Worm (Caenorhabditis elegans) whole organism, L1 larva: ENCODE measurements around the gene zchc-1A.
A peak's percentile ranks its signal among the peaks of the same experiment; 100 is the strongest.

Experiments
- C04F5.9 ChIP-seq: sonication (generic microtip); optimal IDR thresholded peaks from 2 replicates; lab custom pipeline; 2016; ENCODE audit warnings: missing genetic modification characterization, missing compliant biosample characterization
- C34B4.2 ChIP-seq: sonication (generic microtip); optimal IDR thresholded peaks from 2 replicates; lab custom pipeline; 2017; ENCODE audit warnings: mild to moderate bottlenecking, missing genetic modification characterization, missing compliant biosample characterization
- aha-1 ChIP-seq: fragments of 150-350 bp; optimal IDR thresholded peaks from 2 replicates; lab custom pipeline; 2014; ENCODE audit warnings: missing biosample characterization, missing genetic modification characterization
- blmp-1 ChIP-seq: fragments of 150-350 bp; optimal IDR thresholded peaks from 2 replicates; lab custom pipeline; 2014; ENCODE audit warnings: missing biosample characterization, missing genetic modification characterization
- ceh-63 ChIP-seq: fragments of 200-800 bp; sonication (Bioruptor generic); optimal IDR thresholded peaks from 2 replicates; lab custom pipeline; 2018; ENCODE audit warnings: mild to moderate bottlenecking, missing genetic modification characterization, missing compliant biosample characterization
- ceh-8 ChIP-seq: fragments of 200-800 bp; sonication (Bioruptor generic); optimal IDR thresholded peaks from 2 replicates; lab custom pipeline; 2018; ENCODE audit warnings: mild to moderate bottlenecking, missing genetic modification characterization, moderate library complexity, missing compliant biosample characterization
- ceh-82 ChIP-seq, 3 experiments: fragments of 150-350 bp in 1 of 3; sonication (generic microtip) in 2 of 3; optimal IDR thresholded peaks; 2 replicates each; lab custom pipeline; 2014 to 2017; ENCODE audit warnings: missing biosample characterization in 3 of 3, missing genetic modification characterization in 3 of 3
- efl-1 ChIP-seq, 4 experiments: fragments of 150-350 bp; optimal IDR thresholded peaks in 3 of 4; peaks in 1 of 4; 1 replicate in 1 of 4; 2 replicates in 3 of 4; lab custom pipeline; 2014; ENCODE audit warnings: missing biosample characterization in 2 of 4, missing genetic modification characterization in 2 of 4, missing genetic modification reagents in 2 of 4
- egl-13 ChIP-seq: sonication (generic microtip); optimal IDR thresholded peaks from 2 replicates; lab custom pipeline; 2016; ENCODE audit warnings: missing genotype, missing genetic modification reagents, missing genetic modification characterization, missing compliant biosample characterization
- elt-2 ChIP-seq: sonication (generic microtip); optimal IDR thresholded peaks from 2 replicates; lab custom pipeline; 2016; ENCODE audit warnings: missing genetic modification characterization, mild to moderate bottlenecking, inconsistent platforms, missing compliant biosample characterization, missing genetic modification reagents
- fkh-4 ChIP-seq: sonication (generic microtip); optimal IDR thresholded peaks from 2 replicates; lab custom pipeline; 2016; ENCODE audit warnings: missing compliant biosample characterization, missing genetic modification characterization, borderline replicate concordance
- fkh-8 ChIP-seq: sonication (generic microtip); optimal IDR thresholded peaks from 2 replicates; lab custom pipeline; 2016; ENCODE audit warnings: mild to moderate bottlenecking, missing genetic modification characterization, missing compliant biosample characterization
- grh-1 ChIP-seq: fragments of 200-800 bp; sonication (Bioruptor generic); IDR thresholded peaks from 2 replicates; pipeline ENCODE4 v1.3.6; 2022; ENCODE audit warnings: missing genetic modification reagents, missing genetic modification characterization, missing compliant biosample characterization
- hpl-2 ChIP-seq: fragments of 150-350 bp; optimal IDR thresholded peaks from 2 replicates; lab custom pipeline; 2014; ENCODE audit warnings: missing biosample characterization, missing genetic modification reagents, missing genetic modification characterization
- irx-1 ChIP-seq: sonication (generic microtip); optimal IDR thresholded peaks from 2 replicates; lab custom pipeline; 2016; ENCODE audit warnings: missing genetic modification characterization, missing compliant biosample characterization
- jun-1 ChIP-seq: fragments of 150-350 bp; optimal IDR thresholded peaks from 2 replicates; lab custom pipeline; 2014; ENCODE audit warnings: missing biosample characterization, missing genetic modification reagents, missing genetic modification characterization
- lin-14 ChIP-seq: fragments of 200-800 bp; sonication (Bioruptor generic); optimal IDR thresholded peaks from 2 replicates; lab custom pipeline; 2018; ENCODE audit warnings: mild to moderate bottlenecking, missing genetic modification characterization, moderate library complexity, missing compliant biosample characterization
- lin-35 ChIP-seq, 2 experiments: fragments of 150-350 bp; optimal IDR thresholded peaks; 2 replicates each; lab custom pipeline; 2014; ENCODE audit warnings: missing biosample characterization in 2 of 2, missing genetic modification characterization in 2 of 2, missing genetic modification reagents in 2 of 2
- lir-3 ChIP-seq: sonication (generic microtip); optimal IDR thresholded peaks from 2 replicates; lab custom pipeline; 2016; ENCODE audit warnings: mild to moderate bottlenecking, missing genetic modification characterization, moderate library complexity, missing compliant biosample characterization; ENCODE audit not compliant: poor library complexity
- lsy-2 ChIP-seq, 2 experiments: fragments of 150-350 bp; optimal IDR thresholded peaks; 2 replicates each; lab custom pipeline; 2014; ENCODE audit warnings: missing biosample characterization in 2 of 2, missing genetic modification characterization in 2 of 2
- mab-9 ChIP-seq: fragments of 200-800 bp; sonication (Bioruptor generic); IDR thresholded peaks from 2 replicates; pipeline ENCODE4 v1.3.6; 2022; ENCODE audit warnings: missing genetic modification reagents, missing genetic modification characterization, missing compliant biosample characterization
- mdl-1 ChIP-seq, 2 experiments: fragments of 150-350 bp; optimal IDR thresholded peaks; 2 replicates each; lab custom pipeline; 2014 to 2017; ENCODE audit warnings: missing biosample characterization in 2 of 2, missing genetic modification characterization in 2 of 2, inconsistent platforms in 1 of 2
- nhr-11 ChIP-seq: fragments of 150-350 bp; optimal IDR thresholded peaks from 2 replicates; lab custom pipeline; 2014; ENCODE audit warnings: missing biosample characterization, missing genetic modification characterization
- nhr-12 ChIP-seq: sonication (generic microtip); optimal IDR thresholded peaks from 2 replicates; lab custom pipeline; 2017; ENCODE audit warnings: missing biosample characterization, missing genetic modification characterization
- nhr-237 ChIP-seq: fragments of 150-350 bp; optimal IDR thresholded peaks from 2 replicates; lab custom pipeline; 2014; ENCODE audit warnings: missing biosample characterization, missing genetic modification characterization
- nhr-47 ChIP-seq: sonication (generic microtip); optimal IDR thresholded peaks from 2 replicates; lab custom pipeline; 2016; ENCODE audit warnings: mild to moderate bottlenecking, missing genetic modification characterization, moderate library complexity, missing compliant biosample characterization
- nhr-71 ChIP-seq: sonication (generic microtip); optimal IDR thresholded peaks from 2 replicates; lab custom pipeline; 2016; ENCODE audit warnings: mild to moderate bottlenecking, missing genetic modification characterization, moderate library complexity, missing compliant biosample characterization
- nhr-76 ChIP-seq: sonication (generic microtip); optimal IDR thresholded peaks from 2 replicates; lab custom pipeline; 2017; ENCODE audit warnings: missing biosample characterization, missing genetic modification characterization
- nhr-84 ChIP-seq: sonication (generic microtip); optimal IDR thresholded peaks from 2 replicates; lab custom pipeline; 2017; ENCODE audit warnings: missing biosample characterization, missing genetic modification characterization
- sox-4 ChIP-seq: sonication (generic microtip); optimal IDR thresholded peaks from 2 replicates; lab custom pipeline; 2016; ENCODE audit warnings: missing genetic modification characterization, missing compliant biosample characterization
- sptf-1 ChIP-seq: fragments of 150-350 bp; optimal IDR thresholded peaks from 2 replicates; lab custom pipeline; 2014; ENCODE audit warnings: missing biosample characterization, missing genetic modification characterization
- tbx-2 ChIP-seq: sonication (generic microtip); optimal IDR thresholded peaks from 2 replicates; lab custom pipeline; 2016; ENCODE audit warnings: missing genetic modification characterization, missing compliant biosample characterization
- unc-130 ChIP-seq: fragments of 150-350 bp; optimal IDR thresholded peaks from 2 replicates; lab custom pipeline; 2017; ENCODE audit warnings: missing biosample characterization, missing genetic modification characterization, inconsistent platforms
- vab-15 ChIP-seq: sonication (generic microtip); optimal IDR thresholded peaks from 2 replicates; lab custom pipeline; 2017; ENCODE audit warnings: missing genotype, mild to moderate bottlenecking, missing genetic modification characterization, missing compliant biosample characterization
- xbp-1 ChIP-seq: sonication (generic microtip); optimal IDR thresholded peaks from 2 replicates; lab custom pipeline; 2016; ENCODE audit warnings: missing genetic modification characterization, missing compliant biosample characterization
- zag-1 ChIP-seq: fragments of 150-350 bp; optimal IDR thresholded peaks from 2 replicates; lab custom pipeline; 2014; ENCODE audit warnings: missing biosample characterization, missing genetic modification characterization
- ztf-11 ChIP-seq, 2 experiments: sonication (generic microtip); optimal IDR thresholded peaks; 2 replicates each; lab custom pipeline; 2016 to 2017; ENCODE audit warnings: missing genetic modification characterization in 2 of 2, missing biosample characterization in 1 of 2, missing compliant biosample characterization in 1 of 2
- ztf-4 ChIP-seq: fragments of 150-350 bp; optimal IDR thresholded peaks from 2 replicates; lab custom pipeline; 2014; ENCODE audit warnings: missing biosample characterization, missing genetic modification characterization

Gene zchc-1A

DNA sequence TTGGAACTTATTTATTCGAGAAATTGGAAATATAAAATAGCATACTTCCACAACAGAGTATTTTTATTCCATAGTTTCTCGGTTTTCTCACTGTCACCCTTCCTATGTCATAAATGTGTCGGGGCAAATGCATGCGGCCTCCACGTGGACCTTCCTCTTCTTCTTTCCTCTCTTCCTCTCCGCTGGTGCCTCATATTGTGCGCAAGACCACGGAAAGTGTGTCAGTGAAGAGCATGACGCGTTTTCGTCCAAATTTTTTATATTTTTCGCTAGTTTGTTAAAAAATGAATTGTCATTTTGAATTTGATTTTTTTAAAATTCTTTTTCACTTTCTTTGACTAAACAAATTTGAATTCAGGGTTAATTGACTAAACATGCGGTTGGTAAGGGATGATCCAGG, 9.1 kb upstream of the zchc-1A start, which contains the start of gene mans-3 (continued):
- peak; percentile 62 for TF ChIP-seq mab-9 (GFP tag; lab: Robert Waterston, UW)
- peak; percentile 72 to 91 for TF ChIP-seq lin-35 (GFP tag; optimal IDR thresholded peaks at IDR 0.05; lab: Kevin White, UChicago)
- TF ChIP-seq nhr-76 (tag; lab: Kevin White, UChicago): no peak
- TF ChIP-seq vab-15 (tag; lab: Kevin White, UChicago): no peak
- TF ChIP-seq nhr-237: peak; percentile 35
- TF ChIP-seq ztf-11 (tag; optimal IDR thresholded peaks at IDR 0.05; lab: Kevin White, UChicago): peak in 1 of 2 experiments; percentile 65
- TF ChIP-seq hpl-2 (GFP tag; lab: Kevin White, UChicago): peak; percentile 58
- peak; percentile 93 for TF ChIP-seq fkh-8 (tag; lab: Kevin White, UChicago)
- peak; percentile 77 for TF ChIP-seq ztf-4
- no peak for TF ChIP-seq ceh-63 (GFP tag; lab: Kevin White, UChicago)
- no peak for TF ChIP-seq nhr-12 (tag; lab: Kevin White, UChicago)
- TF ChIP-seq efl-1 (optimal IDR thresholded peaks at IDR 0.05; lab: Kevin White, UChicago): peak; percentile 76 to 77
- peak; percentile 70 to 96 for TF ChIP-seq efl-1 (GFP tag; optimal IDR thresholded peaks at IDR 0.05 in 1 of 2; lab: Kevin White, UChicago)
- peak; percentile 58 for TF ChIP-seq lir-3 (tag; lab: Kevin White, UChicago)
- TF ChIP-seq tbx-2 (tag; lab: Kevin White, UChicago): peak; percentile 92
- TF ChIP-seq ceh-8 (GFP tag; lab: Kevin White, UChicago): peak; percentile 77
- peak; percentile 58 for TF ChIP-seq sox-4 (tag; lab: Kevin White, UChicago)
- peak; percentile 84 for TF ChIP-seq egl-13
- no peak for TF ChIP-seq aha-1 (tag; lab: Kevin White, UChicago)
- TF ChIP-seq nhr-71 (tag; lab: Kevin White, UChicago): peak; percentile 96
- TF ChIP-seq nhr-11 (tag; lab: Kevin White, UChicago): peak; percentile 57
- TF ChIP-seq mdl-1 (tag; optimal IDR thresholded peaks at IDR 0.05; lab: Kevin White, UChicago): peak; percentile 76 to 99
- peak; percentile 36 for TF ChIP-seq C04F5.9
- peak; percentile 86 to 89 (median 86) for TF ChIP-seq ceh-82 (tag; optimal IDR thresholded peaks at IDR 0.05; lab: Kevin White, UChicago)
- TF ChIP-seq nhr-47: peak; percentile 93
- TF ChIP-seq fkh-4 (tag; lab: Kevin White, UChicago): no peak
- TF ChIP-seq grh-1 (GFP tag; lab: Robert Waterston, UW): peak; percentile 72
- peak; percentile 70 for TF ChIP-seq unc-130 (tag; lab: Kevin White, UChicago)
- no peak for TF ChIP-seq C34B4.2 (tag; lab: Kevin White, UChicago)
- TF ChIP-seq lsy-2 (tag; optimal IDR thresholded peaks at IDR 0.05; lab: Kevin White, UChicago): peak; percentile 90 to 91
- no peak for TF ChIP-seq zag-1 (tag; lab: Kevin White, UChicago)

DNA sequence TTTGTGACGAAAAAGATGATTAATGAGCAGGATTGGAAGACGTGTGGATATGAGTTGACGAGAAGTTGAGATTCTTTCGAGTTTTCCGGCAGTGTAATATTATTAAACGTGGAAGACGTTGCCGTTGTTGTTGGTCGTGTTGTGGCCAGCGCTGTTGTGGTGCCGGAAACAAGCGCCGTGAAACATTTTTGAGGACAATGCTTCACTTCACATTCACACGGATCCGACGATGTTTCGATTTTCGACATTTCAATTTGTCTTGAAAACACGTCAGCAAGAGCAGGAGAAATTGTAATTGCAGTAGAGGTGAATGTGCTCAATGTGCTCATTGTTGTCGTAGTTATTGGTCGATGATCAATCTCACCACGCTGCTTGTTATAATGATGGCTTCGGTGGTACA, 5.4 kb upstream of the zchc-1A start:
- no peak for TF ChIP-seq nhr-84 (tag; lab: Kevin White, UChicago)
- no peak for TF ChIP-seq efl-1 (optimal IDR thresholded peaks at IDR 0.05; lab: Kevin White, UChicago)
- TF ChIP-seq efl-1 (GFP tag; optimal IDR thresholded peaks at IDR 0.05 in 1 of 2; lab: Kevin White, UChicago): peak in 1 of 2 experiments; percentile 56
- no peak for TF ChIP-seq jun-1 (tag; lab: Kevin White, UChicago)
- no peak for TF ChIP-seq elt-2
- no peak for TF ChIP-seq aha-1 (tag; lab: Kevin White, UChicago)
- no peak for TF ChIP-seq irx-1 (tag; lab: Kevin White, UChicago)

DNA sequence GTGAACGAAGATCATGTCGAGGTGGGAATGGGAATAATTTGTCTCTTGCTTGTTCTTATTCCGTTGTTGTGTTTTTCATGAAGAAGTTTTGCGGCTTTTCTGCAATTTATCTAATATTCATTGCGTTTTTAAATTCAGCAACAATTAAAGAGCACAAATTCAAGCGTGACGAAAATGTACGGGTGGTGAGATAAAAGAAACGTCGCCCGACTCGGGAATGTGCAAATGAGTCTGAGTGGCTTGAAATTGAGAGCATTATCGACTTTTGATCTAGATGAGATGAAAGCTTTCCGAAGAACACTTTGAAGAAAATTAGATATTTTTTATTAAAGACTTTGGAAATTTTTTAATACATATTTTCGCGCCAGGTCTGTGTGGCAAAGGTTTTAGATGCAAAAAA, 3.1 kb upstream of the zchc-1A start, which contains the start of gene T03G11.10:
TSS of gene T03G11.10 (minus strand) at position 101 of the 400 bp plus-strand sequence.
- no peak for TF ChIP-seq sptf-1 (tag; lab: Kevin White, UChicago)
- no peak for TF ChIP-seq elt-2
- TF ChIP-seq blmp-1 (tag; lab: Kevin White, UChicago): no peak

DNA sequence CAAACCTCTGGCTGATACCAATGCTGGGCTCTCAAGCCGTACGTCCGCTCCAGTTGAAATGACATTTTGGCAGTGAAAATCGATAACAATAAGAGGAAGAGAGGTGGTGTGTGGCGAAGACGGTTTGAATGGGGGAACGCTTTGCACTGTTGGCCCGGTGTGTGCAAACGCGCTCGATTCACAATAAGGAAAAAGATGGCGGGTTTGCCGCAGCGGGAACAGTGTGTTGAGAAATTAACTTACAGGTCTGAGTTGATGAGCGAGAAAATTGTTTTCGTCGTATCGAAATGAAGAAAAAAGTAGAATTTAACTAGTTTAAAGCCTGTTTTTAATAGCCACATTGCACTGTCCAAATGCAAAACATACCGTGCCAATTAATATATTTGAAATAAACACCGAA, 4.9 kb downstream of the zchc-1A start, which contains the start of gene metl-9:
TSS of gene metl-9 (minus strand) at position 101 of the 400 bp plus-strand sequence.
- TF ChIP-seq efl-1 (optimal IDR thresholded peaks at IDR 0.05; lab: Kevin White, UChicago) (no peak), efl-1 (GFP tag; optimal IDR thresholded peaks at IDR 0.05 in 1 of 2; lab: Kevin White, UChicago) (peak in 1 of 2 experiments; percentile 37), lin-14 (peak; percentile 9), mab-9 (GFP tag; lab: Robert Waterston, UW) (no peak), xbp-1 (tag; lab: Kevin White, UChicago) (no peak)
